Worm (Caenorhabditis elegans): ENCODE measurements around the gene nstp-5.
A peak's percentile ranks its signal among the peaks of the same experiment; 100 is the strongest.
"Not testable (repeated sequence)": the region's sequence is repeated elsewhere in the genome, so short reads cannot be mapped to it uniquely, and the experiment has no call there.

The nstp-5 gene

DNA sequence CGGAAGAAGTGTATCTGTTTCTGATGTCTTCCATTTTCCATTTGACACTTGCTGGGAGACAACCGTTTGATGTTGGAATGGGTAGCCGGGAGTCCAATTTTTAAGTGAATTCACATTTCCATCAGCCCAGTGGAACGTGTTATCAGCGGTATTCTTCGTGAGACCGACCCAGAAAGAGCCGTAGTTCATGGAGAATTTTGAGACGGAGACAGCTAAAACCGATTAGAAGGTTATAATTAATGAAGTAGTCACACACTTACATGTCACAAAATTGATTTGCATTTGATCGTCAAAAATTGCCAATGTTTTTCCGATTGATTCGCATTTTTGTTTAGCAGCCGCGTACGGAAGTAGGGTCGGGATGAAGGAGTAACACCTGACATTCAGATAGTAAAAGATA lies 14.0 kb downstream of the nstp-5 start:
- TF ChIP-seq unc-39 (tag; optimal IDR thresholded peaks at IDR 0.05) (no peak), nfya-1 (tag; optimal IDR thresholded peaks at IDR 0.05; ENCODE audit: insufficient read depth) (no peak), ceh-28 (tag; optimal IDR thresholded peaks at IDR 0.05) (no peak), unc-62 (GFP tag; optimal IDR thresholded peaks at IDR 0.05) (no peak), skn-1 (tag; optimal IDR thresholded peaks at IDR 0.05) (no peak), elt-2 (tag; optimal IDR thresholded peaks at IDR 0.05) (peak; percentile 71), nhr-11 (tag; optimal IDR thresholded peaks at IDR 0.05) (no peak), pqm-1 (tag; optimal IDR thresholded peaks at IDR 0.05) (peak; percentile 21)

DNA sequence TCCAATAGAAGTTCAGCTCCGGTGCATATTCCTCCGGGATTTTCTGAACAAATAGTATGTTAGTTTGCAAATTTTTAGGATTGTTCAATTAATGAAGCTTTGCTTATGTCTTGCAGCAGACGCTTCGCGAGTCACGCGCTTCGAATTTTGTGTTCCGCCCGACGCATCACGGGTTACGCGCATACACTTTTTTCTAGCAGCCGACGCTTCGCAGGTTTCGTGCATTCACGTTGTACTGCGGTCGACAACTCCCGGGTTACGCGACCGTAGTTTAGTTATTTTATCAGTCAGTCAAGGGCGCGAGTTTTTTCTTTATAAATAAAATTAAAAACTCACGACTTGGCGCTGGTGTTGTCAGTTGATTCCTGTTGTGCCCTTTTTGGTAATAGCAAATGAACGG lies 14.5 kb downstream of the nstp-5 start:
- TF ChIP-seq lin-15B (tag; optimal IDR thresholded peaks at IDR 0.05) (no peak), ceh-16 (tag; optimal IDR thresholded peaks at IDR 0.05) (no peak), snpc-4 (tag; optimal IDR thresholded peaks at IDR 0.05) (peak; percentile 31), fkh-2 (tag; optimal IDR thresholded peaks at IDR 0.05) (no peak), nhr-76 (tag; optimal IDR thresholded peaks at IDR 0.05) (no peak), daf-12 (tag; optimal IDR thresholded peaks at IDR 0.05) (no peak), fkh-10 (GFP tag; optimal IDR thresholded peaks at IDR 0.05) (no peak), elt-2 (tag; optimal IDR thresholded peaks at IDR 0.05) (peak; percentile 19), nhr-28 (tag; optimal IDR thresholded peaks at IDR 0.05) (no peak), eor-1 (tag; optimal IDR thresholded peaks at IDR 0.05) (no peak), egl-27 (tag; optimal IDR thresholded peaks at IDR 0.05) (no peak), unc-62 (GFP tag; optimal IDR thresholded peaks at IDR 0.05) (no peak), unc-39 (tag; optimal IDR thresholded peaks at IDR 0.05) (no peak), mml-1 (tag; optimal IDR thresholded peaks at IDR 0.05) (no peak), nhr-237 (tag; optimal IDR thresholded peaks at IDR 0.05) (no peak)

ce11 chrIV:12870315-12870714 lies 15.0 kb downstream of the nstp-5 start:
- TF ChIP-seq nhr-28 (tag; optimal IDR thresholded peaks at IDR 0.05) (no peak), elt-2 (tag; optimal IDR thresholded peaks at IDR 0.05) (peak; percentile 10), elt-3 (tag; optimal IDR thresholded peaks at IDR 0.05) (no peak), tbx-2 (tag; optimal IDR thresholded peaks at IDR 0.05) (no peak)

- TF ChIP-seq skn-1 (tag; optimal IDR thresholded peaks at IDR 0.05) (no peak), elt-2 (tag; optimal IDR thresholded peaks at IDR 0.05) (peak; percentile 56), nhr-67 (tag; optimal IDR thresholded peaks at IDR 0.05) (no peak), unc-62 (GFP tag; optimal IDR thresholded peaks at IDR 0.05) (no peak), pha-4 (tag; optimal IDR thresholded peaks at IDR 0.05) (peak; percentile 3), ZK546.5 (tag; optimal IDR thresholded peaks at IDR 0.05) (no peak)
These were observed 16.1 kb downstream of the nstp-5 start, which contains the start of gene clec-187 for ce11 chrIV:12871445-12871947. clec-187 (minus strand) TSS chrIV:12871495.

DNA sequence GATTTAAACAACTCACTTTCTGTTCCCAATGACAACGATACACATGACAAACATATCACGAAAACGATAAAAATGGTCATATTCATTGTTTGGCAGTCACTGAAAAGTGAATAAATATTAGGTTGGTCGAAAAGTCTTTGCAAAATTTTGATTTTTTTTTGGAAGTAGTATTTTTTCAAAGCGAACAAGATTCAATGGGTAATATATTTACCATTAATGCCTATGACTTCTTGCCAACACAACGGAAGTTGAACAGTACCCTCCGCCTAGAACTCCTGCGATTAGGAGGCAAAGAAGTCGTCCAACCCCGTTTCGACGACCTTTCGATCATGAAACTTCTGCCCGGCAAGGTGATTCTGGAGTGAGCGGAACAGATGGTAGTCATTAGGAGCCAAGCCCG lies 19.9 kb downstream of the nstp-5 start, which contains the start of gene ZK896.1:
TSS of gene ZK896.1 (minus strand) at position 101 of the 400 bp plus-strand sequence.
- TF ChIP-seq unc-62 (GFP tag; optimal IDR thresholded peaks at IDR 0.05); skn-1 (tag; optimal IDR thresholded peaks at IDR 0.05); ztf-4 (tag; optimal IDR thresholded peaks at IDR 0.05): not testable (repeated sequence)

DNA sequence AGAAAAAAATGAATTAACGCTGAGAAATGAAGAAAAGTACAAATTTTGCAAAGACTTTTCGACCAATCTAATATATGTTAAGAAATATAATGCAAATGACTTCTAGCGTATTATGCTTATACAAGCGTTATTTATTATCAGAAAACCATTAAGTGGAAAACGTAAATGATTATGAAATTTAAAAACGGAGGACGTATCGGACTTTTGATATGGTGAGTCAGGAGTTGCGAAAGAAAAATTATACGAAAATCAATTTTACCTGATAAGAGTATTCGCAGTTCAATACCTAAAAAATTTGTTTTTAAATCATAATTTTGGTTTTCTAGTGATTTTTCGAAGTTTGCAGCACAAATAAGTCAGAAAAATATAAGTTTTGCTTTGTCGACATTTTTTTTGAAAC lies 21.2 kb downstream of the nstp-5 start:
- no peak for TF ChIP-seq R02D3.7 (tag; optimal IDR thresholded peaks at IDR 0.05)
- TF ChIP-seq nhr-23 (tag; optimal IDR thresholded peaks at IDR 0.05), result no peak
- TF ChIP-seq lsy-12 (tag; optimal IDR thresholded peaks at IDR 0.05), result no peak
- TF ChIP-seq pqm-1 (tag; optimal IDR thresholded peaks at IDR 0.05), result peak; percentile 74
- TF ChIP-seq elt-3 (tag; optimal IDR thresholded peaks at IDR 0.05), result no peak
- TF ChIP-seq nhr-28 (tag; optimal IDR thresholded peaks at IDR 0.05), result no peak
- no peak for TF ChIP-seq lin-39 (tag; optimal IDR thresholded peaks at IDR 0.05)
- TF ChIP-seq unc-62 (GFP tag; optimal IDR thresholded peaks at IDR 0.05), result no peak
- TF ChIP-seq elt-1 (tag; optimal IDR thresholded peaks at IDR 0.05), result no peak
- no peak for TF ChIP-seq ztf-11 (tag; optimal IDR thresholded peaks at IDR 0.05)
- peak; percentile 62 for TF ChIP-seq elt-2 (tag; optimal IDR thresholded peaks at IDR 0.05)
